Worm (Caenorhabditis elegans) whole organism, early embryonic: ENCODE results near the gene try-4.

Experiments
- aly-1 ChIP-seq: sonication (generic microtip); optimal IDR thresholded peaks from 2 replicates; lab custom pipeline; 2016; ENCODE audit warnings: missing genetic modification characterization, missing compliant biosample characterization
- ama-1 ChIP-seq: fragments of 150-350 bp; optimal IDR thresholded peaks from 2 replicates; lab custom pipeline; 2014
- ceh-13 ChIP-seq: fragments of 200-800 bp; sonication (Bioruptor generic); optimal IDR thresholded peaks from 2 replicates; lab custom pipeline; 2018; ENCODE audit warnings: mild to moderate bottlenecking, missing genetic modification characterization, missing compliant biosample characterization
- ceh-36 ChIP-seq: sonication (generic microtip); optimal IDR thresholded peaks from 2 replicates; lab custom pipeline; 2016; ENCODE audit warnings: missing genetic modification characterization, inconsistent platforms, missing compliant biosample characterization
- ets-7 ChIP-seq: sonication (generic microtip); optimal IDR thresholded peaks from 2 replicates; lab custom pipeline; 2016; ENCODE audit warnings: missing genotype, missing genetic modification characterization, missing compliant biosample characterization
- tbx-37 ChIP-seq: fragments of 200-800 bp; sonication (Bioruptor generic); conservative IDR thresholded peaks from 2 replicates; pipeline ENCODE4 v1.3.6; 2022; ENCODE audit warnings: missing genetic modification reagents, missing genetic modification characterization, missing compliant biosample characterization
- tra-4 ChIP-seq: sonication (generic microtip); optimal IDR thresholded peaks from 2 replicates; lab custom pipeline; 2017; ENCODE audit warnings: missing genetic modification characterization, missing compliant biosample characterization

- no peak for TF ChIP-seq ceh-36 (tag; lab: Kevin White, UChicago)
- no peak for TF ChIP-seq ama-1 (lab: Kevin White, UChicago)
- no peak for TF ChIP-seq ets-7 (tag; lab: Kevin White, UChicago)
- no peak for TF ChIP-seq tbx-37
- no peak for TF ChIP-seq ceh-13 (GFP tag; lab: Kevin White, UChicago)
- TF ChIP-seq aly-1, result no peak
- TF ChIP-seq tra-4, result no peak
Measured at ce11 chrV:20870633-20871032, 9.7 kb upstream of the try-4 start.
